Fruit fly (Drosophila melanogaster): ENCODE data around the gene dpr19.
A peak's percentile ranks its signal among the peaks of the same experiment; 100 is the strongest.

dpr19 gene

DNA sequence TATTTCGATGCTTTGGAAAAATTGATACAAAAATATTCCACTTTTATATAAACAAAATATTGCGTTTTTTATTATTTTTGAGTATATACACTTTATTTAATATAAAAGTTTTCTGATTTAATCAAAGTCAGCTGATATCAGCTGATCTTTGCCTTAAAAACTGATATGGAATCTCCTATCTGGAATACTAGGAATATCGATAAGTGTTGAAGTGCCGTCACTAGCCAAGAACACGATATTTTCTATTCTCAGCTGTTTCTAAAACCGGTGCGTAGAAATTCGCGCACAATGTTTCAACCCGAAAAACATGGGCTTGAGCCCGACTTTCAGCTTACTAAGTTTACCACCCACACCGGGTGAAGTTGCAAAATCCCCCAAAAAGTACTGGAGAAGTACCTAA lies 33.5 kb upstream of the dpr19 start, which contains the start of gene Sps2 (continued):
- TF ChIP-seq pfk (GFP tag; optimal IDR thresholded peaks at IDR 0.05) (peak; percentile 44), CG31224 (GFP tag; IDR thresholded peaks at IDR 0.05) (no peak), CG10147 (GFP tag; optimal IDR thresholded peaks at IDR 0.05) (no peak), stwl (tag; optimal IDR thresholded peaks at IDR 0.05) (peak; percentile 57), NFAT (GFP tag; IDR thresholded peaks at IDR 0.05) (no peak; the same call in 1 of the 2 replicates), CG34376 (GFP tag; optimal IDR thresholded peaks at IDR 0.05) (peak; percentile 52), Dll (GFP tag; IDR thresholded peaks at IDR 0.05; ENCODE audit: partially characterized antibody) (peak; percentile 82), Eip74EF (GFP tag; optimal IDR thresholded peaks at IDR 0.05) (no peak), trem (tag; optimal IDR thresholded peaks at IDR 0.05) (peak; percentile 27), zfh1 (GFP tag; IDR thresholded peaks at IDR 0.05) (0 out of 3 replicates have a peak, but pooled peaks have one; percentile 13), CG18619 (GFP tag; optimal IDR thresholded peaks at IDR 0.05) (no peak), Sry-β (GFP tag; optimal IDR thresholded peaks at IDR 0.05) (no peak)

dm6 chr2L:10344029-10344606 lies 31.9 kb upstream of the dpr19 start, which contains the start of gene Frmd5:
Gene Frmd5 (plus strand): TSS chr2L:10344442.
- peak; percentile 23 for TF ChIP-seq Med (GFP tag)
- TF ChIP-seq pzg (GFP tag; optimal IDR thresholded peaks at IDR 0.05), result peak; percentile 22
- no peak for TF ChIP-seq CG17802 (tag; optimal IDR thresholded peaks at IDR 0.05)
- TF ChIP-seq CG8388 (GFP tag; optimal IDR thresholded peaks at IDR 0.05), result peak; percentile 5
- peak; percentile 37; the same call in 1 of the 2 replicates for TF ChIP-seq bbx (GFP tag; IDR thresholded peaks at IDR 0.05; ENCODE audit: partially characterized antibody)
- TF ChIP-seq Scr (GFP tag; IDR thresholded peaks at IDR 0.05; ENCODE audit: partially characterized antibody), result peak; percentile 54
- TF ChIP-seq sna (GFP tag; IDR thresholded peaks at IDR 0.05; ENCODE audit: partially characterized antibody), result peak; percentile 44; the same call in 1 of the 2 replicates
- TF ChIP-seq CG15514 (GFP tag; optimal IDR thresholded peaks at IDR 0.05), result peak; percentile 74
- no peak for TF ChIP-seq CG33557 (GFP tag; optimal IDR thresholded peaks at IDR 0.05)
- peak; percentile 50; the same call in 1 of the 2 replicates for TF ChIP-seq nerfin-2 (GFP tag; IDR thresholded peaks at IDR 0.05; ENCODE audit: partially characterized antibody)
- TF ChIP-seq toy (GFP tag; IDR thresholded peaks at IDR 0.05), result no peak
- TF ChIP-seq Dll (GFP tag; IDR thresholded peaks at IDR 0.05; ENCODE audit: partially characterized antibody), result peak; percentile 66; the same call in 2 of the 4 replicates
- TF ChIP-seq HLH4C (GFP tag; IDR thresholded peaks at IDR 0.05; ENCODE audit: partially characterized antibody), result peak; percentile 62
- peak; percentile 5 for TF ChIP-seq CG1603 (tag; optimal IDR thresholded peaks at IDR 0.05)
- peak; percentile 63; the same call in 1 of the 3 replicates for TF ChIP-seq CG16813 (GFP tag; IDR thresholded peaks at IDR 0.05; ENCODE audit: partially characterized antibody)
- TF ChIP-seq CG16779 (GFP tag; IDR thresholded peaks at IDR 0.05), result no peak
- no peak for TF ChIP-seq Nf-YC (tag; optimal IDR thresholded peaks at IDR 0.05)
- peak; percentile 46 for TF ChIP-seq gfzf (GFP tag; optimal IDR thresholded peaks at IDR 0.05)
- no peak for TF ChIP-seq grau (tag; optimal IDR thresholded peaks at IDR 0.05)
- TF ChIP-seq knrl (GFP tag; IDR thresholded peaks at IDR 0.05; ENCODE audit: partially characterized antibody), result 0 out of 3 replicates have a peak, but pooled peaks have one; percentile 25
- TF ChIP-seq MESR4 (GFP tag; optimal IDR thresholded peaks at IDR 0.05), result peak; percentile 6
- TF ChIP-seq Bgb (GFP tag; IDR thresholded peaks at IDR 0.05; ENCODE audit: partially characterized antibody), result 0 out of 2 replicates have a peak, but pooled peaks have one; percentile 7
- peak; percentile 11; the same call in 1 of the 2 replicates for TF ChIP-seq seq (GFP tag; IDR thresholded peaks at IDR 0.05)
- TF ChIP-seq Neu2 (GFP tag; optimal IDR thresholded peaks at IDR 0.05; ENCODE audit: borderline replicate concordance), result peak; percentile 62
- TF ChIP-seq CG6791 (GFP tag; IDR thresholded peaks at IDR 0.05; ENCODE audit: partially characterized antibody), result peak; percentile 55; the same call in 2 of the 3 replicates
- TF ChIP-seq Opbp (GFP tag; IDR thresholded peaks at IDR 0.05; ENCODE audit: partially characterized antibody), result peak; percentile 67; the same call in 2 of the 3 replicates
- peak; percentile 34 for TF ChIP-seq Dref (GFP tag; IDR thresholded peaks at IDR 0.05)
- no peak for TF ChIP-seq sisA (GFP tag; IDR thresholded peaks at IDR 0.05)
- TF ChIP-seq dan (GFP tag; IDR thresholded peaks at IDR 0.05), result no peak
- TF ChIP-seq wek (GFP tag; optimal IDR thresholded peaks at IDR 0.05), result peak; percentile 91
- TF ChIP-seq CG13287 (GFP tag; IDR thresholded peaks at IDR 0.05; ENCODE audit: partially characterized antibody), result peak; percentile 62
- 0 out of 2 replicates have a peak, but pooled peaks have one; percentile 29 for TF ChIP-seq ato (GFP tag; IDR thresholded peaks at IDR 0.05; ENCODE audit: partially characterized antibody)
- peak; percentile 21 for TF ChIP-seq BEAF-32 (GFP tag; optimal IDR thresholded peaks at IDR 0.05)
